Fruit fly (Drosophila melanogaster): ENCODE measurements around the gene Uqcc1.

Gene Uqcc1

DNA sequence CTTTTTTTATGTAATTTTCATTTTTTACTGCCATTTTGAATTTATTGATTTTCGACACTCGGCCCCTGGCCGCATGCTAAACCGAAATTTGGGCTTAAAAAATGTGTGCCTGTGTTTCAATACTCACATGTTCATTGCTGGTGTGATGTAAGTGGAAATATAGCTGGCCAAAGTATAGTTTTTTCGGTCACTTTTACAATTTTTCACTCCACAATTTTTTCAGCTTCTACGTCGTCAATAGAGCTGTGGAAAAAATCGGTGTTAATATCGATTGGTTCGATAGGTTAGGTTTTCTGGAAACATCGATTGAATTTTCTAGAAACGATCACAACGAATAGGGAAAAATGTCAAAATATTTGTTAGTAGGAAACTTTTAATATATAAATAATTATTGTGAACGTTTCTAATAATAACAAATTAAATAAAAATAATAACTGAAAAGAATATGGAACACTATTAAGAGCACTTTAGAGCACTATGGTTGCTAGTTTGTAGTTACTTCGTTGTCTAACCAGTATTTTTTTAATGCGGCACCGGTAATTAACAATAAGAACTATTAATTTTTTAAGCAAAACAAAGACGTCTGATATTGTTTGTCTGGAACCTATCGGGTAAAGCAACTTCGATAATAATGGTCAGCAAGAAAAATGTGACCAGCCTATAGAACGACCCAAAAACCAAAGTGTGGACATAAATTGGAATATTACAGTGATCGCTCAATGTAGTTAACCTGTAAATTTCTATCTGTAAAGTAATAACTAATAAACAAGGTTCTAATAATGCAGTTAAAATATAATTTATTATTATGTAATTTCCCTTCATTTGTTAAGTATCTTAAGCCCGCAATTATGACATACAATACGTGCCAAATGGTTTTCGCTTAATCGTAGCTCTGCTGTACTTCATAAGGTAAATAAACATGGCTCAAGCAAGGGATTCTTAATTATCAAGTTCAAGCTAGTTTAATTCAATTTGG, 2.4 kb downstream of the Uqcc1 start, which contains the start of the genes CG10077 and CG9948 (continued):
- TF ChIP-seq CG17912 (GFP tag; optimal IDR thresholded peaks at IDR 0.05), result peak; percentile 81
- no peak for TF ChIP-seq NK7.1 (GFP tag; optimal IDR thresholded peaks at IDR 0.05)
- peak; percentile 94 for TF ChIP-seq phol (tag; optimal IDR thresholded peaks at IDR 0.05)
- peak; percentile 83 for TF ChIP-seq CG5953 (GFP tag; IDR thresholded peaks at IDR 0.05)
- peak; percentile 89 for TF ChIP-seq HLH4C (GFP tag; IDR thresholded peaks at IDR 0.05; ENCODE audit: partially characterized antibody)

DNA sequence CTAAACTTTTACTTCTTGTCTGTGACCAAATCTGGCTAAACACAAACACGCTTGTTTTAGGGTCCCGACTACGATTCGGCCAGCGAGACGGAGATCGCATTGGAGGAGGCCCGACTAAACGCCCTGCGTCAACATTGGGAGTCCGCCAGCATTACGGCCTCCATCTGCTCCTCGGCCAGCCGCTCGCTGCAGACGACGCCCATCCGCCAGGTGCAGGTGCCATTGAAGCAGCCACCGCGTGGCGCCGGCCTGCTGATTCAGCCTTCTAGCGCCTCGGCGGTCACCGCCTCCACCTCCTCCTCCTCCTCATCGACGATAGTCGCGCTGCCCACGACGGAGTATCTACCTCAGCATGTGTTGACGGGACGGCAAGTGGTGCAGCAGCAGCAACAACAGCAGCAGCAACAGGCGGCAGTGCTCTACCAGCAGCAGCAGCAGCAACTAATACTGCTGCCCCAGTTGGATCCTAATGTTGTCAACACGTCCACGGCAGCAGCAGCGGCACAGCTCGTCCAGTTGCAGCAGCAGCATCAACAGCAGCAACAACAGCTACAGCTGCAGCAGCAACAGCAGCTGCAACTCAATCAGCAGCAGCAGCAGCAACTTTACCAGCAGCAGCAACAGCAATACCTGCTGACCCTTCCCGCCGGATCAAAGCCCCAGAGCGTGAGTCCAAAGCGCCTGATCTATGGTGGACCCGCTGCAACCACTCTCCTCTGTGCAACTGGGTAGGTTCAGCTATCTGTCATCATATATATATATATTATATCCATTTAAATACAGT, 10.5 kb downstream of the Uqcc1 start:
- TF ChIP-seq da (GFP tag; optimal IDR thresholded peaks at IDR 0.05) (no peak), insv (GFP tag; optimal IDR thresholded peaks at IDR 0.05) (no peak), CG14965 (GFP tag; optimal IDR thresholded peaks at IDR 0.05; ENCODE audit: borderline replicate concordance) (no peak), CG8478 (optimal IDR thresholded peaks at IDR 0.05) (peak; percentile 51), Med (GFP tag) (peak; percentile 52), Ets65A (GFP tag) (peak; percentile 57), prd (optimal IDR thresholded peaks at IDR 0.05) (no peak), prd (GFP tag; IDR thresholded peaks at IDR 0.05) (0 out of 3 replicates have a peak, but pooled peaks have one; percentile 8), CG16779 (GFP tag; IDR thresholded peaks at IDR 0.05) (0 out of 2 replicates have a peak, but pooled peaks have one; percentile 29), CG16813 (GFP tag; IDR thresholded peaks at IDR 0.05; ENCODE audit: partially characterized antibody) (0 out of 3 replicates have a peak, but pooled peaks have one; percentile 15), CG17359 (tag; optimal IDR thresholded peaks at IDR 0.05) (no peak), CG12391 (tag; optimal IDR thresholded peaks at IDR 0.05) (no peak)

DNA sequence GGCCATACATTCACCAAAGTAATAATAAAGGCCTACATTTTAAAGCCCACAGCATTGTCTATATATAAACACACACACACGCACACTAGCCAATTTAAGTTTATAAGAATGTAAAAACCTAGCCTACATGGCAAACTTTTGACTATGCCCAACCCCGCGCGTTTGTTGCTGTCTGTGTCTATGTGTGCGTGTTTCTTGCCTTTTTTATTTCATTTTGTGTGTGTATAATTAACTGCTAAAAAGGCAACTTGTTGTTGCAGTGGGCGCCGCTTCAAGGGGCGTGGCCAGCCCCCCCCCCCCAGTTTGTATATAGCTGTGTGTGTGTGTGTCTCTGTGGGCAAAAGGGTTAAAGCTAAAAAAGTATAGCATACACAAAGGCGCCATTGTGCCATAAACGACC, 12.6 kb downstream of the Uqcc1 start:
- TF ChIP-seq Kr (GFP tag; optimal IDR thresholded peaks at IDR 0.05) (peak; percentile 36), Doc3 (GFP tag; IDR thresholded peaks at IDR 0.05; ENCODE audit: partially characterized antibody) (no peak), lola (GFP tag; optimal IDR thresholded peaks at IDR 0.05) (no peak), CG33557 (GFP tag; optimal IDR thresholded peaks at IDR 0.05) (no peak), CG32767 (GFP tag; IDR thresholded peaks at IDR 0.05) (no peak), Med (GFP tag) (peak; percentile 59), cg (GFP tag; optimal IDR thresholded peaks at IDR 0.05) (peak; percentile 17), scrt (GFP tag; optimal IDR thresholded peaks at IDR 0.05) (peak; percentile 56), CG10959 (GFP tag; IDR thresholded peaks at IDR 0.05) (peak; percentile 20; the same call in 1 of the 2 replicates)

DNA sequence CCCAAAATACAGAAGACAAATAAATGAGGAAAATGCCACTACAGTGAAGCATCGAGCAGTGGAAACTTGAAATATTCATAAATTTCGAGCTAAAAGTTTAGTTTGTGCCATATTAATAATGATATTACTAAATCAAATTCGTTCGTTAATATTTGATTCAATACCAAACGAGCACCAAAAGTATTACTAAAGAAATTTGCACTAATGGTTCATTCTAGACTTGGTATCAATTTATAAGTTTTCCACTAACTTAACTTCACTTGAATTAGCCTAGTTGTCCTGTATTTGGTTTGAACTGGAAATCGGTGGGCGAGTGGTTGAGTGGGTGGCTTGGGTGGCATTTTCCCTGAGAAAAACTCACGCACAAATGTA, 14.0 kb downstream of the Uqcc1 start:
- TF ChIP-seq CG16779 (GFP tag; IDR thresholded peaks at IDR 0.05) (no peak), CG10959 (GFP tag; IDR thresholded peaks at IDR 0.05) (no peak), Fer3 (tag; optimal IDR thresholded peaks at IDR 0.05) (no peak), mld (GFP tag; IDR thresholded peaks at IDR 0.05; ENCODE audit: partially characterized antibody) (no peak), Elba2 (GFP tag; optimal IDR thresholded peaks at IDR 0.05) (no peak), CG7839 (tag; optimal IDR thresholded peaks at IDR 0.05) (peak; percentile 6), seq (GFP tag; IDR thresholded peaks at IDR 0.05) (no peak), E2f2 (GFP tag; IDR thresholded peaks at IDR 0.05) (no peak), Meics (GFP tag; optimal IDR thresholded peaks at IDR 0.05) (peak; percentile 12), sr (GFP tag; IDR thresholded peaks at IDR 0.05) (peak; percentile 80; the same call in 2 of the 3 replicates), bsh (GFP tag; optimal IDR thresholded peaks at IDR 0.05) (peak in 1 of 2 experiments; percentile 29), Nf-YC (tag; optimal IDR thresholded peaks at IDR 0.05) (peak; percentile 1), CG2678 (tag; optimal IDR thresholded peaks at IDR 0.05) (peak; percentile 26), HmgZ (tag; optimal IDR thresholded peaks at IDR 0.05) (no peak), pros (GFP tag; optimal IDR thresholded peaks at IDR 0.05) (no peak), CG7963 (GFP tag; IDR thresholded peaks at IDR 0.05; ENCODE audit: partially characterized antibody) (no peak), CG7556 (GFP tag; optimal IDR thresholded peaks at IDR 0.05) (peak; percentile 25), klu (GFP tag; IDR thresholded peaks at IDR 0.05) (no peak), ara (GFP tag; IDR thresholded peaks at IDR 0.05) (no peak)
